Worm (Caenorhabditis elegans): ENCODE data around the gene cyn-9.

DNA sequence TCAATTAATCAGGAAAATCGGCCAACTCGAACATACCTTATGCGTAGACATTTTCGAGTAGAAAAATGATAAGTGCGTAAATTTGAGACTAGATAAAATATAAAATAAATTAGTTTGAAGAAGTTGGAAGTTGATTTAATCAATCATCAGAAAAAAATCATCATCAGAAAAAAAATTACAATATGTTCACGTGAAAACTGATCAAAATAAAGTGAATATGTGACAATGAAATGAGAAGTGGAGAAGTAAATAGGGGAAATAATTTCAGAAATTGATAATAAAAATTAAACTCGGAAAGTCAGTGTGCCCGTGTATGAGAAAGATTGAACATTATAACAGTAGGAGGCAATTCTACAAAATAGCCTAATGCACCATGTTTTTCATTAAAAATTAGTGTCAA lies 30.1 kb upstream of the cyn-9 start, which contains the start of gene F34D10.9:
- TF ChIP-seq ama-1 (optimal IDR thresholded peaks at IDR 0.05) (no peak), ama-1 (GFP tag; optimal IDR thresholded peaks at IDR 0.05) (no peak), ceh-100 (GFP tag; IDR thresholded peaks at IDR 0.05) (no peak), athp-1 (tag; optimal IDR thresholded peaks at IDR 0.05) (no peak), dpl-1 (GFP tag; optimal IDR thresholded peaks at IDR 0.05) (no peak), cebp-1 (GFP tag; IDR thresholded peaks at IDR 0.05) (no peak), cebp-1 (tag; optimal IDR thresholded peaks at IDR 0.05) (no peak), Y95B8A.8 (GFP tag; IDR thresholded peaks at IDR 0.05) (no peak), F57A8.1 (GFP tag; optimal IDR thresholded peaks at IDR 0.05) (no peak), nhr-179 (tag; optimal IDR thresholded peaks at IDR 0.05) (no peak), madf-8 (GFP tag; conservative IDR thresholded peaks at IDR 0.05) (no peak), B0035.1 (tag; optimal IDR thresholded peaks at IDR 0.05) (no peak)
